Fruit fly (Drosophila melanogaster) whole organism, embryonic: ENCODE measurements around the gene CG6051.

Source experiments
- Abd-B ChIP-seq: fragments of 200-800 bp; sonication (Bioruptor generic); optimal IDR thresholded peaks from 2 replicates; lab custom pipeline; 2018; ENCODE audit warnings: missing biosample characterization, mild to moderate bottlenecking, missing genetic modification characterization, moderate library complexity
- Adf1 ChIP-seq: fragments of 200-800 bp; sonication (Bioruptor generic); IDR thresholded peaks from 2 replicates; pipeline ENCODE4 v1.3.6; 2022; ENCODE audit warnings: missing biosample characterization, missing genetic modification characterization
- Bgb ChIP-seq: fragments of 200-800 bp; sonication (Bioruptor generic); IDR thresholded peaks from 2 replicates; pipeline ENCODE4 v1.3.6; 2022; ENCODE audit warnings: missing biosample characterization, missing genetic modification characterization; ENCODE audit not compliant: partially characterized antibody
- CG1024 ChIP-seq: fragments of 200-800 bp; sonication (Bioruptor generic); IDR thresholded peaks from 2 replicates; pipeline ENCODE4 v1.3.6; 2022; ENCODE audit warnings: missing biosample characterization, missing genetic modification characterization
- CG11093 ChIP-seq: fragments of 200-800 bp; sonication (Bioruptor generic); IDR thresholded peaks from 3 replicates; pipeline ENCODE4 v1.3.6; 2022; ENCODE audit warnings: missing biosample characterization, missing genetic modification characterization
- CG15514 ChIP-seq: fragments of 200-800 bp; sonication (Bioruptor generic); optimal IDR thresholded peaks from 3 replicates; lab custom pipeline; 2017; ENCODE audit warnings: missing biosample characterization, missing genetic modification characterization, mild to moderate bottlenecking, moderate library complexity, missing genetic modification reagents
- CG1792 ChIP-seq: fragments of 200-800 bp; sonication (Bioruptor generic); optimal IDR thresholded peaks from 2 replicates; lab custom pipeline; 2016; ENCODE audit warnings: missing biosample characterization, missing genetic modification characterization
- CG2199 ChIP-seq: fragments of 200-800 bp; sonication (Bioruptor generic); IDR thresholded peaks from 3 replicates; pipeline ENCODE4 v1.3.6; 2022; ENCODE audit warnings: missing biosample characterization, missing genetic modification characterization
- CG2875 ChIP-seq: fragments of 200-800 bp; sonication (Bioruptor generic); optimal IDR thresholded peaks from 2 replicates; lab custom pipeline; 2017; ENCODE audit warnings: missing biosample characterization, mild to moderate bottlenecking, missing genetic modification characterization, missing genetic modification reagents
- CG3847 ChIP-seq: fragments of 200-800 bp; sonication (Bioruptor generic); IDR thresholded peaks from 2 replicates; pipeline ENCODE4 v1.3.6; 2022; ENCODE audit warnings: missing biosample characterization, missing genetic modification characterization
- CG3995 ChIP-seq: fragments of 200-800 bp; sonication (Bioruptor generic); optimal IDR thresholded peaks from 3 replicates; lab custom pipeline; 2016; ENCODE audit warnings: missing biosample characterization, missing genetic modification characterization
- CG6791 ChIP-seq: fragments of 200-800 bp; sonication (Bioruptor generic); IDR thresholded peaks from 3 replicates; pipeline ENCODE4 v1.3.6; 2022; ENCODE audit warnings: missing biosample characterization, missing genetic modification characterization; ENCODE audit not compliant: partially characterized antibody
- CG7745 ChIP-seq: fragments of 200-800 bp; sonication (Bioruptor generic); optimal IDR thresholded peaks from 2 replicates; lab custom pipeline; 2018; ENCODE audit warnings: missing biosample characterization, mild to moderate bottlenecking, missing genetic modification characterization, moderate library complexity
- CG7786 ChIP-seq: fragments of 200-800 bp; sonication (Bioruptor generic); optimal IDR thresholded peaks from 2 replicates; lab custom pipeline; 2016; ENCODE audit warnings: missing biosample characterization, missing genetic modification characterization
- CG7987 ChIP-seq: fragments of 200-800 bp; sonication (Bioruptor generic); optimal IDR thresholded peaks from 2 replicates; lab custom pipeline; 2018; ENCODE audit warnings: missing biosample characterization, mild to moderate bottlenecking, missing genetic modification characterization, moderate library complexity
- CTCF ChIP-seq: fragments of 200-800 bp; sonication (Bioruptor generic); optimal IDR thresholded peaks from 2 replicates; lab custom pipeline; 2017; ENCODE audit warnings: missing biosample characterization, mild to moderate bottlenecking, missing genetic modification characterization, moderate library complexity
- D ChIP-seq, 2 experiments: fragments of 200-800 bp in 1 of 2; fragments of >200 bp in 1 of 2; sonication (Bioruptor generic) in 1 of 2; optimal IDR thresholded peaks; 2 replicates in 1 of 2; 3 replicates in 1 of 2; lab custom pipeline; 2017; ENCODE audit warnings: mild to moderate bottlenecking in 1 of 2, missing biosample characterization in 1 of 2, missing genetic modification characterization in 1 of 2, missing genetic modification reagents in 1 of 2
- Dad ChIP-seq: fragments of 200-800 bp; sonication (Bioruptor generic); optimal IDR thresholded peaks from 3 replicates; lab custom pipeline; 2016; ENCODE audit warnings: missing biosample characterization, missing genetic modification characterization
- Dp ChIP-seq: fragments of 200-800 bp; sonication (Bioruptor generic); optimal IDR thresholded peaks from 2 replicates; lab custom pipeline; 2018; ENCODE audit warnings: missing biosample characterization, mild to moderate bottlenecking, missing genetic modification characterization, moderate library complexity
- E2f2 ChIP-seq: fragments of 200-800 bp; sonication (Bioruptor generic); IDR thresholded peaks from 2 replicates; pipeline ENCODE4 v1.3.6; 2022; ENCODE audit warnings: missing biosample characterization, missing genetic modification characterization
- ERR ChIP-seq: fragments of 200-800 bp; sonication (Bioruptor generic); optimal IDR thresholded peaks from 2 replicates; lab custom pipeline; 2016; ENCODE audit warnings: missing biosample characterization, missing genetic modification characterization
- Ets97D ChIP-seq: fragments of 200-800 bp; sonication (Bioruptor generic); optimal IDR thresholded peaks from 3 replicates; lab custom pipeline; 2016; ENCODE audit warnings: missing biosample characterization, missing genetic modification characterization
- GATAe ChIP-seq: fragments of 200-800 bp; sonication (Bioruptor generic); conservative IDR thresholded peaks from 2 replicates; pipeline ENCODE4 v1.3.6; 2022; ENCODE audit warnings: missing biosample characterization, missing genetic modification characterization
- H2.0 ChIP-seq: fragments of 200-800 bp; sonication (Bioruptor generic); IDR thresholded peaks from 2 replicates; pipeline ENCODE4 v1.3.6; 2022; ENCODE audit warnings: missing biosample characterization, missing genetic modification characterization
- HLHmδ ChIP-seq: fragments of 200-800 bp; sonication (Bioruptor generic); optimal IDR thresholded peaks from 2 replicates; lab custom pipeline; 2018; ENCODE audit warnings: missing biosample characterization, mild to moderate bottlenecking, missing genetic modification characterization, moderate library complexity
- HmgZ ChIP-seq: fragments of 200-800 bp; sonication (Bioruptor generic); optimal IDR thresholded peaks from 2 replicates; lab custom pipeline; 2018; ENCODE audit warnings: missing biosample characterization, mild to moderate bottlenecking, missing genetic modification characterization
- Hmr ChIP-seq: fragments of 200-800 bp; sonication (Bioruptor generic); optimal IDR thresholded peaks from 3 replicates; lab custom pipeline; 2017; ENCODE audit warnings: mild to moderate bottlenecking, missing biosample characterization, missing genetic modification reagents, missing genetic modification characterization
- Lhr ChIP-seq: fragments of 200-800 bp; sonication (Bioruptor generic); optimal IDR thresholded peaks from 3 replicates; lab custom pipeline; 2017; ENCODE audit warnings: mild to moderate bottlenecking, missing biosample characterization, missing genetic modification reagents, missing genetic modification characterization
- MBD-R2 ChIP-seq: fragments of 200-800 bp; sonication (Bioruptor generic); IDR thresholded peaks from 2 replicates; pipeline ENCODE4 v1.3.6; 2022; ENCODE audit warnings: missing biosample characterization, missing genetic modification characterization
- NK7.1 ChIP-seq: fragments of 200-800 bp; sonication (Bioruptor generic); optimal IDR thresholded peaks from 3 replicates; lab custom pipeline; 2016; ENCODE audit warnings: missing biosample characterization, missing genetic modification characterization
- amos ChIP-seq: fragments of 200-800 bp; sonication (Bioruptor generic); IDR thresholded peaks from 2 replicates; pipeline ENCODE4 v1.3.6; 2022; ENCODE audit warnings: missing biosample characterization, missing genetic modification characterization; ENCODE audit not compliant: partially characterized antibody
- bab2 ChIP-seq: fragments of 200-800 bp; sonication (Bioruptor generic); optimal IDR thresholded peaks from 2 replicates; lab custom pipeline; 2016; ENCODE audit warnings: missing biosample characterization, missing genetic modification characterization
- chinmo ChIP-seq: fragments of 200-800 bp; sonication (Bioruptor generic); IDR thresholded peaks from 4 replicates; pipeline ENCODE4 v1.3.6; 2022; ENCODE audit warnings: missing biosample characterization, missing genetic modification characterization; ENCODE audit not compliant: partially characterized antibody
- chm ChIP-seq: fragments of 200-800 bp; sonication (Bioruptor generic); IDR thresholded peaks from 2 replicates; pipeline ENCODE4 v1.3.6; 2022; ENCODE audit warnings: missing biosample characterization, missing genetic modification characterization
- dpn ChIP-seq, 2 experiments: fragments of 200-800 bp; sonication (Bioruptor generic); optimal IDR thresholded peaks; 3 replicates each; lab custom pipeline; 2016; ENCODE audit warnings: missing biosample characterization in 2 of 2, missing genetic modification characterization in 2 of 2
- gfzf ChIP-seq: fragments of 200-800 bp; sonication (Bioruptor generic); optimal IDR thresholded peaks from 2 replicates; lab custom pipeline; 2016; ENCODE audit warnings: missing biosample characterization, mild to moderate bottlenecking, missing genetic modification characterization, moderate library complexity
- gro ChIP-seq: fragments of 200-800 bp; sonication (Bioruptor generic); optimal IDR thresholded peaks from 2 replicates; lab custom pipeline; 2016; ENCODE audit warnings: missing biosample characterization, missing genetic modification characterization
- gsb-n ChIP-seq: fragments of 200-800 bp; sonication (Bioruptor generic); optimal IDR thresholded peaks from 3 replicates; lab custom pipeline; 2018; ENCODE audit warnings: missing biosample characterization, mild to moderate bottlenecking, missing genetic modification characterization
- her ChIP-seq: fragments of 200-800 bp; sonication (Bioruptor generic); optimal IDR thresholded peaks from 2 replicates; lab custom pipeline; 2016; ENCODE audit warnings: missing biosample characterization, missing genetic modification characterization
- knrl ChIP-seq: fragments of 200-800 bp; sonication (Bioruptor generic); IDR thresholded peaks from 3 replicates; pipeline ENCODE4 v1.3.6; 2022; ENCODE audit warnings: missing biosample characterization, missing genetic modification characterization; ENCODE audit not compliant: partially characterized antibody
- mam ChIP-seq: fragments of 200-800 bp; sonication (Bioruptor generic); optimal IDR thresholded peaks from 3 replicates; lab custom pipeline; 2016; ENCODE audit warnings: missing biosample characterization, missing genetic modification characterization
- pita ChIP-seq: fragments of 200-800 bp; sonication (Bioruptor generic); optimal IDR thresholded peaks from 2 replicates; lab custom pipeline; 2017; ENCODE audit warnings: missing biosample characterization, mild to moderate bottlenecking, missing genetic modification characterization
- pzg ChIP-seq: fragments of 200-800 bp; sonication (Bioruptor generic); optimal IDR thresholded peaks from 3 replicates; lab custom pipeline; 2018; ENCODE audit warnings: missing biosample characterization, mild to moderate bottlenecking, missing genetic modification characterization, moderate library complexity
- ranshi ChIP-seq: fragments of 200-800 bp; sonication (Bioruptor generic); IDR thresholded peaks from 2 replicates; pipeline ENCODE4 v1.3.6; 2022; ENCODE audit warnings: missing biosample characterization, missing genetic modification characterization
- sna ChIP-seq: fragments of 200-800 bp; sonication (Bioruptor generic); IDR thresholded peaks from 2 replicates; pipeline ENCODE4 v1.3.6; 2022; ENCODE audit warnings: missing biosample characterization, missing genetic modification characterization; ENCODE audit not compliant: partially characterized antibody
- sob ChIP-seq: fragments of 200-800 bp; sonication (Bioruptor generic); IDR thresholded peaks from 2 replicates; pipeline ENCODE4 v1.3.6; 2022; ENCODE audit warnings: missing biosample characterization, missing genetic modification characterization
- tap ChIP-seq: fragments of 200-800 bp; optimal IDR thresholded peaks from 3 replicates; lab custom pipeline; 2019; ENCODE audit warnings: missing biosample characterization, mild to moderate bottlenecking, missing genetic modification characterization, moderate library complexity
- unc-4 ChIP-seq: fragments of 200-800 bp; sonication (Bioruptor generic); IDR thresholded peaks from 2 replicates; pipeline ENCODE4 v1.3.6; 2022; ENCODE audit warnings: missing biosample characterization, missing genetic modification characterization; ENCODE audit not compliant: partially characterized antibody
- unpg ChIP-seq: fragments of 200-800 bp; sonication (Bioruptor generic); optimal IDR thresholded peaks from 3 replicates; lab custom pipeline; 2018; ENCODE audit warnings: missing biosample characterization, mild to moderate bottlenecking, missing genetic modification characterization, moderate library complexity
- zfh1 ChIP-seq: fragments of 200-800 bp; sonication (Bioruptor generic); IDR thresholded peaks from 3 replicates; pipeline ENCODE4 v1.3.6; 2022; ENCODE audit warnings: missing biosample characterization, missing genetic modification characterization

Gene CG6051

DNA sequence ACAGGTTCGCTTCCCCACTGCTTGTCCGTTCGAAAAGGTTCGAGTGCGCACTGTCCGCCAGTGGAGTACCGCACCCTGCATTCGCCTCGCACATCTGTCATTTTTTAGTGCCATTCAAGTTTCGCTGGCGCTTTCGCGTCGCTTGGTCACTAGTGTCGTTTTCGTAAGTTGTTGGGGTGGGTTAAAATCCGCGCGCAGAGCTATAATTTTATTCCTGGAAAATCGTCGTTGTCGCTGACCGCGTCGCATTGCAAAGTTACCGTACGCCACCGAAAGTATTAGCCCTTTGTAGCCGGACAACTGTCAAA is 601 bp upstream of the CG6051 start, which contains the start of gene Men-b (continued):
- TF ChIP-seq MBD-R2 (GFP tag; lab: Robert Waterston, UW) (peak; percentile 63), CTCF (GFP tag; lab: Kevin White, UChicago) (peak; percentile 80), Abd-B (GFP tag; lab: Kevin White, UChicago) (no peak), unpg (GFP tag; lab: Kevin White, UChicago) (no peak), sob (GFP tag; lab: Robert Waterston, UW) (0 out of 2 replicates have a peak, but pooled peaks have one; percentile 26), CG2875 (no peak), Dp (GFP tag; lab: Kevin White, UChicago) (peak; percentile 80), ranshi (no peak), HLHmδ (no peak), pzg (GFP tag; lab: Kevin White, UChicago) (peak; percentile 99), mam (GFP tag; lab: Kevin White, UChicago) (no peak), bab2 (GFP tag; lab: Kevin White, UChicago) (no peak), ERR (GFP tag; lab: Kevin White, UChicago) (peak; percentile 7), chm (GFP tag; lab: Robert Waterston, UW) (peak; percentile 55; the same call in 1 of the 2 replicates), CG3995 (GFP tag; lab: Kevin White, UChicago) (peak; percentile 40), GATAe (GFP tag; lab: Robert Waterston, UW) (no peak), gfzf (peak; percentile 98), Lhr (GFP tag; lab: Kevin White, UChicago) (peak; percentile 94), CG15514 (GFP tag; lab: Kevin White, UChicago) (peak; percentile 76), gsb-n (tag; lab: Kevin White, UChicago) (no peak), E2f2 (GFP tag; lab: Robert Waterston, UW) (peak; percentile 87), H2.0 (GFP tag; lab: Robert Waterston, UW) (no peak), CG2199 (GFP tag; lab: Robert Waterston, UW) (peak; percentile 38; the same call in 2 of the 3 replicates), Hmr (peak; percentile 25), CG7745 (tag; lab: Kevin White, UChicago) (no peak), zfh1 (GFP tag; lab: Robert Waterston, UW) (peak; percentile 6; the same call in 1 of the 3 replicates), her (GFP tag; lab: Kevin White, UChicago) (peak; percentile 12), CG11093 (no peak), NK7.1 (GFP tag; lab: Kevin White, UChicago) (no peak), Dad (GFP tag; lab: Kevin White, UChicago) (peak; percentile 20), CG1024 (GFP tag; lab: Robert Waterston, UW) (no peak), pita (GFP tag; lab: Kevin White, UChicago) (peak; percentile 97), HmgZ (peak; percentile 62), dpn (GFP tag; optimal IDR thresholded peaks at IDR 0.05; lab: Kevin White, UChicago) (no peak), unc-4 (GFP tag; lab: Robert Waterston, UW) (peak; percentile 14; the same call in 1 of the 2 replicates), Ets97D (peak; percentile 60), D (optimal IDR thresholded peaks at IDR 0.05; lab: Kevin White, UChicago) (no peak), D (GFP tag; optimal IDR thresholded peaks at IDR 0.05; lab: Kevin White, UChicago) (no peak), CG6791 (peak; percentile 67; the same call in 2 of the 3 replicates), CG7987 (GFP tag; lab: Kevin White, UChicago) (peak; percentile 34), Adf1 (GFP tag; lab: Robert Waterston, UW) (no peak), CG1792 (GFP tag; lab: Kevin White, UChicago) (no peak), Bgb (peak; percentile 46; the same call in 1 of the 2 replicates), tap (tag; lab: Kevin White, UChicago) (no peak), knrl (GFP tag; lab: Robert Waterston, UW) (no peak; the same call in 2 of the 3 replicates), gro (GFP tag; lab: Kevin White, UChicago) (no peak), chinmo (peak; percentile 15; the same call in 1 of the 4 replicates), CG7786 (GFP tag; lab: Kevin White, UChicago) (no peak), amos (GFP tag; lab: Robert Waterston, UW) (peak; percentile 53; the same call in 1 of the 2 replicates), CG3847 (GFP tag; lab: Robert Waterston, UW) (peak; percentile 19; the same call in 1 of the 2 replicates), sna (GFP tag; lab: Robert Waterston, UW) (peak; percentile 38; the same call in 1 of the 2 replicates)
